Fruit fly (Drosophila melanogaster) S2 (cell line): ENCODE results near the gene sinah.

Experiments
- CG8478 ChIP-seq: fragments of >200 bp; optimal IDR thresholded peaks from 2 replicates; lab custom pipeline; 2018
- CTCF ChIP-seq, 2 experiments: fragments of >200 bp; optimal IDR thresholded peaks; 2 replicates each; lab custom pipeline; 2018

dm6 chr3L:16862284-16862683, 3.4 kb downstream of the sinah start, which contains the start of gene Rh4:
- TF ChIP-seq CG8478 (lab: Kevin White, UChicago) (no peak), CTCF (optimal IDR thresholded peaks at IDR 0.05; lab: Kevin White, UChicago) (no peak)
